Fruit fly (Drosophila melanogaster) whole organism, embryonic: Measurements from ENCODE around the gene CG14915.

ENCODE experiments used
- ATbp ChIP-seq: fragments of 200-800 bp; sonication (Bioruptor generic); optimal IDR thresholded peaks from 2 replicates; lab custom pipeline; 2017; ENCODE audit warnings: missing biosample characterization, mild to moderate bottlenecking, missing genetic modification characterization, missing genetic modification reagents
- CG10959 ChIP-seq: fragments of 200-800 bp; sonication (Bioruptor generic); IDR thresholded peaks from 2 replicates; pipeline ENCODE4 v1.3.6; 2022; ENCODE audit warnings: missing biosample characterization, missing genetic modification characterization
- CG15479 ChIP-seq: fragments of 200-800 bp; sonication (Bioruptor generic); optimal IDR thresholded peaks from 3 replicates; lab custom pipeline; 2019; ENCODE audit warnings: missing biosample characterization, mild to moderate bottlenecking, missing genetic modification characterization, moderate library complexity
- CG16779 ChIP-seq: fragments of 200-800 bp; sonication (Bioruptor generic); IDR thresholded peaks from 2 replicates; pipeline ENCODE4 v1.3.6; 2022; ENCODE audit warnings: missing biosample characterization, missing genetic modification characterization
- CG2678 ChIP-seq: fragments of 200-800 bp; sonication (Bioruptor generic); optimal IDR thresholded peaks from 3 replicates; lab custom pipeline; 2019; ENCODE audit warnings: missing biosample characterization, mild to moderate bottlenecking, missing genetic modification characterization, moderate library complexity
- CG5953 ChIP-seq: fragments of 200-800 bp; sonication (Bioruptor generic); IDR thresholded peaks from 2 replicates; pipeline ENCODE4 v1.3.6; 2022; ENCODE audit warnings: missing biosample characterization, missing genetic modification characterization
- CG6654 ChIP-seq: fragments of 200-800 bp; sonication (Bioruptor generic); optimal IDR thresholded peaks from 2 replicates; lab custom pipeline; 2017; ENCODE audit warnings: missing biosample characterization, mild to moderate bottlenecking, missing genetic modification characterization
- CG8290 ChIP-seq, 3 experiments: fragments of 200-800 bp; sonication (Bioruptor generic); optimal IDR thresholded peaks; 2 replicates each; lab custom pipeline; 2016 to 2019; ENCODE audit warnings: missing biosample characterization in 3 of 3, missing genetic modification characterization in 3 of 3, mild to moderate bottlenecking in 2 of 3, moderate library complexity in 1 of 3
- CG9817 ChIP-seq: fragments of 200-800 bp; sonication (Bioruptor generic); optimal IDR thresholded peaks from 2 replicates; lab custom pipeline; 2018; ENCODE audit warnings: missing biosample characterization, mild to moderate bottlenecking, missing genetic modification characterization, moderate library complexity
- Dbx ChIP-seq: fragments of 200-800 bp; sonication (Bioruptor generic); IDR thresholded peaks from 3 replicates; pipeline ENCODE4 v1.3.6; 2022; ENCODE audit warnings: missing biosample characterization, missing genetic modification characterization
- Doc2 ChIP-seq: fragments of 200-800 bp; sonication (Bioruptor generic); IDR thresholded peaks from 2 replicates; pipeline ENCODE4 v1.3.6; 2022; ENCODE audit warnings: missing biosample characterization, missing genetic modification characterization
- HLH4C ChIP-seq: fragments of 200-800 bp; sonication (Bioruptor generic); IDR thresholded peaks from 3 replicates; pipeline ENCODE4 v1.3.6; 2022; ENCODE audit warnings: missing biosample characterization, missing genetic modification characterization; ENCODE audit not compliant: partially characterized antibody
- HLHmδ ChIP-seq: fragments of 200-800 bp; sonication (Bioruptor generic); optimal IDR thresholded peaks from 2 replicates; lab custom pipeline; 2018; ENCODE audit warnings: missing biosample characterization, mild to moderate bottlenecking, missing genetic modification characterization, moderate library complexity
- Hey ChIP-seq: fragments of 200-800 bp; sonication (Bioruptor generic); optimal IDR thresholded peaks from 3 replicates; lab custom pipeline; 2018; ENCODE audit warnings: missing biosample characterization, mild to moderate bottlenecking, missing genetic modification characterization
- Hsf ChIP-seq: fragments of 200-800 bp; sonication (Bioruptor generic); optimal IDR thresholded peaks from 3 replicates; lab custom pipeline; 2016; ENCODE audit warnings: missing biosample characterization, missing genetic modification characterization
- Jarid2 ChIP-seq: fragments of 200-800 bp; sonication (Bioruptor generic); optimal IDR thresholded peaks from 3 replicates; lab custom pipeline; 2017; ENCODE audit warnings: mild to moderate bottlenecking, missing biosample characterization, missing genetic modification reagents, missing genetic modification characterization
- Meics ChIP-seq: fragments of 200-800 bp; sonication (Bioruptor generic); optimal IDR thresholded peaks from 2 replicates; lab custom pipeline; 2017; ENCODE audit warnings: missing biosample characterization, mild to moderate bottlenecking, missing genetic modification characterization
- Mes4 ChIP-seq: fragments of 200-800 bp; sonication (Bioruptor generic); optimal IDR thresholded peaks from 2 replicates; lab custom pipeline; 2016; ENCODE audit warnings: missing biosample characterization, missing genetic modification characterization
- Nf-YB ChIP-seq: fragments of 200-800 bp; sonication (Bioruptor generic); optimal IDR thresholded peaks from 3 replicates; lab custom pipeline; 2019; ENCODE audit warnings: missing biosample characterization, mild to moderate bottlenecking, missing genetic modification characterization, moderate library complexity
- Oaz ChIP-seq: fragments of 200-800 bp; sonication (Bioruptor generic); IDR thresholded peaks from 2 replicates; pipeline ENCODE4 v1.3.6; 2022; ENCODE audit warnings: missing biosample characterization, missing genetic modification characterization
- Opbp ChIP-seq: fragments of 200-800 bp; sonication (Bioruptor generic); IDR thresholded peaks from 3 replicates; pipeline ENCODE4 v1.3.6; 2022; ENCODE audit warnings: missing biosample characterization, missing genetic modification characterization; ENCODE audit not compliant: partially characterized antibody
- Six4 ChIP-seq: fragments of 200-800 bp; sonication (Bioruptor generic); optimal IDR thresholded peaks from 2 replicates; lab custom pipeline; 2016; ENCODE audit warnings: missing biosample characterization, missing genetic modification characterization
- Spps ChIP-seq: fragments of 200-800 bp; sonication (Bioruptor generic); optimal IDR thresholded peaks from 2 replicates; lab custom pipeline; 2018; ENCODE audit warnings: missing biosample characterization, mild to moderate bottlenecking, missing genetic modification characterization
- Trl ChIP-seq, 3 experiments: fragments of >200 bp in 2 of 3; fragments of 200-800 bp in 1 of 3; sonication (Bioruptor generic) in 1 of 3; optimal IDR thresholded peaks; 2 replicates in 1 of 3; 3 replicates in 2 of 3; lab custom pipeline; 2016 to 2017; ENCODE audit warnings: missing biosample characterization in 1 of 3, missing genetic modification characterization in 1 of 3
- ab ChIP-seq: fragments of 200-800 bp; sonication (Bioruptor generic); optimal IDR thresholded peaks from 2 replicates; lab custom pipeline; 2016; ENCODE audit warnings: missing biosample characterization, missing genetic modification characterization
- chm ChIP-seq: fragments of 200-800 bp; sonication (Bioruptor generic); IDR thresholded peaks from 2 replicates; pipeline ENCODE4 v1.3.6; 2022; ENCODE audit warnings: missing biosample characterization, missing genetic modification characterization
- crc ChIP-seq: fragments of 200-800 bp; sonication (Bioruptor generic); optimal IDR thresholded peaks from 2 replicates; lab custom pipeline; 2016; ENCODE audit warnings: missing biosample characterization, missing genetic modification characterization
- crp ChIP-seq, 2 experiments: fragments of 200-800 bp; sonication (Bioruptor generic); optimal IDR thresholded peaks; 2 replicates in 1 of 2; 3 replicates in 1 of 2; lab custom pipeline; 2017; ENCODE audit warnings: missing biosample characterization in 2 of 2, missing genetic modification characterization in 2 of 2, mild to moderate bottlenecking in 1 of 2, moderate library complexity in 1 of 2
- cwo ChIP-seq: fragments of 200-800 bp; sonication (Bioruptor generic); optimal IDR thresholded peaks from 3 replicates; lab custom pipeline; 2017; ENCODE audit warnings: missing biosample characterization, missing genetic modification characterization, mild to moderate bottlenecking, moderate library complexity, missing genetic modification reagents
- dati ChIP-seq: fragments of 200-800 bp; sonication (Bioruptor generic); IDR thresholded peaks from 2 replicates; pipeline ENCODE4 v1.3.6; 2022; ENCODE audit warnings: missing biosample characterization, missing genetic modification characterization
- ewg ChIP-seq: fragments of 200-800 bp; sonication (Bioruptor generic); optimal IDR thresholded peaks from 3 replicates; lab custom pipeline; 2017; ENCODE audit warnings: mild to moderate bottlenecking, missing biosample characterization, missing genetic modification reagents, missing genetic modification characterization
- grn ChIP-seq: fragments of 200-800 bp; sonication (Bioruptor generic); optimal IDR thresholded peaks from 3 replicates; lab custom pipeline; 2017; ENCODE audit warnings: missing biosample characterization, missing genetic modification characterization
- hbn ChIP-seq: fragments of 200-800 bp; sonication (Bioruptor generic); IDR thresholded peaks from 2 replicates; pipeline ENCODE4 v1.3.6; 2022; ENCODE audit warnings: missing biosample characterization, missing genetic modification characterization; ENCODE audit not compliant: partially characterized antibody
- mld ChIP-seq: fragments of 200-800 bp; sonication (Bioruptor generic); IDR thresholded peaks from 3 replicates; pipeline ENCODE4 v1.3.6; 2022; ENCODE audit warnings: missing biosample characterization, missing genetic modification characterization; ENCODE audit not compliant: partially characterized antibody
- nmo ChIP-seq: fragments of 200-800 bp; sonication (Bioruptor generic); optimal IDR thresholded peaks from 2 replicates; lab custom pipeline; 2018; ENCODE audit warnings: missing biosample characterization, mild to moderate bottlenecking, missing genetic modification characterization, moderate library complexity
- oc ChIP-seq: fragments of 200-800 bp; sonication (Bioruptor generic); optimal IDR thresholded peaks from 2 replicates; lab custom pipeline; 2018; ENCODE audit warnings: missing biosample characterization, mild to moderate bottlenecking, missing genetic modification characterization, moderate library complexity
- otp ChIP-seq: fragments of 200-800 bp; sonication (Bioruptor generic); IDR thresholded peaks from 3 replicates; pipeline ENCODE4, ENCODE4 v1.3.6; 2022; ENCODE audit warnings: missing biosample characterization, missing genetic modification characterization
- pan ChIP-seq, 4 experiments: fragments of >200 bp in 3 of 4; fragments of 200-800 bp in 1 of 4; sonication (Bioruptor generic) in 1 of 4; optimal IDR thresholded peaks in 3 of 4; IDR thresholded peaks in 1 of 4; 2 replicates each; pipeline versions ENCODE4 v1.3.6 to Lab custom; 2017 to 2022; ENCODE audit warnings: missing biosample characterization in 2 of 4, missing genetic modification characterization in 2 of 4, mixed read lengths in 1 of 4
- pnt ChIP-seq: fragments of 200-800 bp; sonication (Bioruptor generic); optimal IDR thresholded peaks from 3 replicates; lab custom pipeline; 2016; ENCODE audit warnings: missing biosample characterization, missing genetic modification characterization
- pros ChIP-seq: fragments of 200-800 bp; sonication (Bioruptor generic); optimal IDR thresholded peaks from 3 replicates; lab custom pipeline; 2019; ENCODE audit warnings: missing biosample characterization, mild to moderate bottlenecking, missing genetic modification characterization, moderate library complexity
- ranshi ChIP-seq: fragments of 200-800 bp; sonication (Bioruptor generic); IDR thresholded peaks from 2 replicates; pipeline ENCODE4 v1.3.6; 2022; ENCODE audit warnings: missing biosample characterization, missing genetic modification characterization
- slbo ChIP-seq: fragments of 200-800 bp; sonication (Bioruptor generic); IDR thresholded peaks from 2 replicates; pipeline ENCODE4 v1.3.6; 2022; ENCODE audit warnings: missing biosample characterization, missing genetic modification characterization
- slou ChIP-seq: fragments of 200-800 bp; sonication (Bioruptor generic); optimal IDR thresholded peaks from 3 replicates; lab custom pipeline; 2016; ENCODE audit warnings: missing biosample characterization, missing genetic modification characterization
- stwl ChIP-seq: fragments of 200-800 bp; sonication (Bioruptor generic); optimal IDR thresholded peaks from 3 replicates; lab custom pipeline; 2018; ENCODE audit warnings: missing biosample characterization, mild to moderate bottlenecking, missing genetic modification characterization, moderate library complexity
- tx ChIP-seq: fragments of 200-800 bp; sonication (Bioruptor generic); optimal IDR thresholded peaks from 2 replicates; lab custom pipeline; 2016; ENCODE audit warnings: missing biosample characterization, missing genetic modification characterization
- unc-4 ChIP-seq: fragments of 200-800 bp; sonication (Bioruptor generic); IDR thresholded peaks from 2 replicates; pipeline ENCODE4 v1.3.6; 2022; ENCODE audit warnings: missing biosample characterization, missing genetic modification characterization; ENCODE audit not compliant: partially characterized antibody
- wor ChIP-seq: fragments of 200-800 bp; sonication (Bioruptor generic); IDR thresholded peaks from 2 replicates; pipeline ENCODE4 v1.3.6; 2022; ENCODE audit warnings: missing biosample characterization, missing genetic modification characterization
- z ChIP-seq: fragments of 200-800 bp; sonication (Bioruptor generic); IDR thresholded peaks from 3 replicates; pipeline ENCODE4 v1.3.6; 2022; ENCODE audit warnings: missing biosample characterization, missing genetic modification characterization

CG14915 gene

dm6 chr2L:11065106-11065878 lies 5.5 kb upstream of the CG14915 start (continued):
- TF ChIP-seq pan (optimal IDR thresholded peaks at IDR 0.05; lab: Kevin White, UChicago) (no peak), pan (GFP tag; optimal IDR thresholded peaks at IDR 0.05 in 1 of 2, IDR thresholded peaks at IDR 0.05 in 1 of 2) (peak in 1 of 2 experiments; percentile 48), Doc2 (GFP tag; lab: Robert Waterston, UW) (no peak), slou (no peak), wor (GFP tag; lab: Robert Waterston, UW) (no peak), nmo (GFP tag; lab: Kevin White, UChicago) (no peak), Meics (peak; percentile 63), pnt (GFP tag; lab: Kevin White, UChicago) (no peak), CG6654 (GFP tag; lab: Kevin White, UChicago) (no peak), hbn (GFP tag; lab: Robert Waterston, UW) (no peak), Mes4 (GFP tag; lab: Kevin White, UChicago) (no peak), grn (GFP tag; lab: Kevin White, UChicago) (no peak), HLHmδ (GFP tag; lab: Kevin White, UChicago) (no peak), CG15479 (no peak), CG16779 (no peak), CG10959 (GFP tag; lab: Robert Waterston, UW) (no peak), crp (GFP tag; optimal IDR thresholded peaks at IDR 0.05; lab: Kevin White, UChicago) (no peak), CG2678 (peak; percentile 69), crc (no peak), Six4 (GFP tag; lab: Kevin White, UChicago) (no peak), CG5953 (no peak), cwo (peak; percentile 58), ATbp (GFP tag; lab: Kevin White, UChicago) (no peak), unc-4 (no peak), slbo (GFP tag; lab: Robert Waterston, UW) (peak; percentile 76), Spps (tag; lab: Kevin White, UChicago) (no peak), Oaz (GFP tag; lab: Robert Waterston, UW) (no peak), pros (GFP tag; lab: Kevin White, UChicago) (no peak), ranshi (no peak), Hey (tag; lab: Kevin White, UChicago) (no peak), dati (no peak), mld (no peak), Dbx (GFP tag; lab: Robert Waterston, UW) (peak; percentile 65; the same call in 2 of the 3 replicates), oc (no peak), CG8290 (GFP tag; optimal IDR thresholded peaks at IDR 0.05; lab: Kevin White, UChicago) (no peak), CG8290 (tag; optimal IDR thresholded peaks at IDR 0.05; lab: Kevin White, UChicago) (no peak), Opbp (no peak), otp (GFP tag; lab: Robert Waterston, UW) (no peak), stwl (tag; lab: Kevin White, UChicago) (no peak), Hsf (GFP tag; lab: Kevin White, UChicago) (no peak), tx (GFP tag; lab: Kevin White, UChicago) (no peak), chm (no peak), HLH4C (GFP tag; lab: Robert Waterston, UW) (no peak), Jarid2 (GFP tag; lab: Kevin White, UChicago) (no peak), ewg (GFP tag; lab: Kevin White, UChicago) (no peak), CG9817 (tag; lab: Kevin White, UChicago) (peak; percentile 34), ab (no peak), Trl (optimal IDR thresholded peaks at IDR 0.05; lab: Kevin White, UChicago) (no peak), Trl (GFP tag; optimal IDR thresholded peaks at IDR 0.05; lab: Kevin White, UChicago) (no peak), z (GFP tag; lab: Robert Waterston, UW) (no peak), Nf-YB (GFP tag; lab: Kevin White, UChicago) (no peak)
